Worm (Caenorhabditis elegans) whole organism, L3 larva: ENCODE measurements around the gene T15B12.2.

Source experiments
- ZK546.5 ChIP-seq: sonication (generic microtip); optimal IDR thresholded peaks from 2 replicates; lab custom pipeline; 2017; ENCODE audit warnings: missing biosample characterization, missing genetic modification characterization
- aly-2 ChIP-seq: fragments of 150-350 bp; optimal IDR thresholded peaks from 2 replicates; lab custom pipeline; 2014; ENCODE audit warnings: missing biosample characterization, missing genetic modification characterization
- lin-39 ChIP-seq: fragments of 150-350 bp; optimal IDR thresholded peaks from 2 replicates; lab custom pipeline; 2018; ENCODE audit warnings: missing biosample characterization, missing genetic modification reagents, missing genetic modification characterization
- nhr-237 ChIP-seq: fragments of 150-350 bp; optimal IDR thresholded peaks from 2 replicates; lab custom pipeline; 2014; ENCODE audit warnings: missing biosample characterization, missing genetic modification characterization
- nhr-77 ChIP-seq: fragments of 150-350 bp; optimal IDR thresholded peaks from 2 replicates; lab custom pipeline; 2014; ENCODE audit warnings: missing biosample characterization, missing genetic modification characterization
- tbx-2 ChIP-seq: sonication (generic microtip); optimal IDR thresholded peaks from 2 replicates; lab custom pipeline; 2016; ENCODE audit warnings: mild to moderate bottlenecking, missing genetic modification characterization, missing compliant biosample characterization
- ztf-11 ChIP-seq: fragments of 150-350 bp; optimal IDR thresholded peaks from 2 replicates; lab custom pipeline; 2014; ENCODE audit warnings: missing biosample characterization, missing genetic modification characterization
- ztf-4 ChIP-seq: fragments of 150-350 bp; optimal IDR thresholded peaks from 2 replicates; lab custom pipeline; 2014; ENCODE audit warnings: missing biosample characterization, missing genetic modification characterization

- TF ChIP-seq nhr-237 (tag; lab: Kevin White, UChicago) (no peak), lin-39 (tag; lab: Kevin White, UChicago) (peak; percentile 4), aly-2 (no peak), ZK546.5 (tag; lab: Kevin White, UChicago) (no peak), ztf-4 (tag; lab: Kevin White, UChicago) (no peak), tbx-2 (tag; lab: Kevin White, UChicago) (no peak), nhr-77 (tag; lab: Kevin White, UChicago) (no peak), ztf-11 (tag; lab: Kevin White, UChicago) (no peak)
These were observed 26.9 kb downstream of the T15B12.2 start, which contains the start of the genes daf-41 and toc-1 for ce11 chrIII:5274715-5275355.
